Worm (Caenorhabditis elegans): Measurements from ENCODE around the gene ZK697.1.

DNA sequence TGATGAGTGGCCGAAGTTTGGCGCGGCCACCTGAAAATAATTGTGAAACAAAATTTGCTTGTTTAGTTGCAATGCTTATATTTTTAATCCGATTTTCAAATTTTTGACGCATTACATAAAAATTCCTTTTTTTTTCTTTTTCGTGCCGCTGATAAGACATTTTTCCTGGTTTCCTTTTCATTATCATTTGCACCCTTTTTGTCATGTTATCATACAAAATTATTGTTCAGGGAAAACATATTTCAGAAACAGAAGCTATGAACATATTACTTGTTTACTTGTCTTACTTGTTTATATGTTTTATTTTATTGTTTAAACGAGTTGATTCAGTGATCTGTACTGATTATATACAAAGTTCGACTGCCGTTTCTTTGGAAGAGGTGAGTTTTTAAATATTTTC lies 8.1 kb downstream of the ZK697.1 start, which contains the start of gene clec-205:
- TF ChIP-seq unc-62 (GFP tag; optimal IDR thresholded peaks at IDR 0.05) (no peak), mab-5 (tag; optimal IDR thresholded peaks at IDR 0.05) (no peak), snpc-4 (tag; optimal IDR thresholded peaks at IDR 0.05) (no peak), pha-4 (tag; optimal IDR thresholded peaks at IDR 0.05) (no peak), mls-2 (tag; optimal IDR thresholded peaks at IDR 0.05) (no peak)

Measured in whole organism, mixed stage, embryonic.